Worm (Caenorhabditis elegans): ENCODE results near the gene Y79H2A.3.

Y79H2A.3 gene

DNA sequence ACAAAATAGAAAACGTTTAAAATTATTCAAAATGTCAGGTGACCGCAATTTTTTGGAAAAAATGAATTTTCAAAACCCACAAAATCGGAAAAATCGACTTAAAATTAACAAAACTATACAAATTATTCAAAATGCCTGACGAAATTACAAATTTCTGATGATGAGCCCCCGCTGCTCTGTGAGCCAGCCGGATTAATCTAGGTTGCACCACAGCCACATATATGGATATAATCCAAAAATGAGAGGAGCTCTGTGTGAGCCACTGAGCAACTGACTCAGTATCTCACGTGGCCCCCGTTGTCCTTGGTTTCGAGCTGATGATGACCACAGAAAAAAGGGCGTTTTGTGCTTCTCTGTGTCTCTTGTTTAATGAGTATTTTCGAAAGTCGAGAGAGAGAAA, 67.0 kb downstream of the Y79H2A.3 start:
- TF ChIP-seq ztf-11 (tag; optimal IDR thresholded peaks at IDR 0.05) (no peak), M03D4.4 (tag; optimal IDR thresholded peaks at IDR 0.05) (no peak), elt-1 (tag; optimal IDR thresholded peaks at IDR 0.05; ENCODE audit: borderline replicate concordance, insufficient read depth) (no peak), nhr-12 (tag; optimal IDR thresholded peaks at IDR 0.05) (no peak), unc-62 (GFP tag; optimal IDR thresholded peaks at IDR 0.05) (no peak), snpc-4 (tag; optimal IDR thresholded peaks at IDR 0.05) (no peak), cnd-1 (tag; optimal IDR thresholded peaks at IDR 0.05) (no peak)

DNA sequence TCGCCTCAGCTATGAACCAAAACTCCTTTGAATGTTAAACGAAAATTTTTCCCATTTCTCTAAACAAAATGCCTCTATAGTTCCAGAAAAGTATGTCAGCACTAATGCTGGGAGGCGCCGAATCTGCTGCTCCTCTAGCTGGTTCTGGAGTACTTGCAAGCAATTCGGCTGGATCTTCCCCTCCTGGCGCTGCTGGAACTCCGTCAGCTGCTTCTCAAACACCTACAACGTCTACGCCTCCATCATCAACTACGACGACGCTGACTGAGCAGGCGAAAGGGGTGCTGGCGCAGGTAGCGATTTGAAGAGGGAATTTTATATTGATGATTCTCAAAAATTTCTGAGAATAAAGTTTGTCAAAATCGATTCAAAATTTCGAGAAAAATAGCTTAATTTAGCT, 69.6 kb downstream of the Y79H2A.3 start:
- TF ChIP-seq sptf-1 (tag; optimal IDR thresholded peaks at IDR 0.05): no peak
- no peak for TF ChIP-seq blmp-1 (tag; optimal IDR thresholded peaks at IDR 0.05)
- TF ChIP-seq nhr-12 (tag; optimal IDR thresholded peaks at IDR 0.05): no peak
- no peak for TF ChIP-seq ztf-11 (tag; optimal IDR thresholded peaks at IDR 0.05)
- TF ChIP-seq unc-120 (tag; optimal IDR thresholded peaks at IDR 0.05; ENCODE audit: poor library complexity, severe bottlenecking): no peak
- TF ChIP-seq ces-1 (GFP tag; optimal IDR thresholded peaks at IDR 0.05): no peak
- no peak for TF ChIP-seq mep-1 (tag; optimal IDR thresholded peaks at IDR 0.05)
- TF ChIP-seq lsy-2 (tag; optimal IDR thresholded peaks at IDR 0.05): no peak
- no peak for TF ChIP-seq lin-13 (tag; optimal IDR thresholded peaks at IDR 0.05)
- TF ChIP-seq bed-3 (GFP tag; optimal IDR thresholded peaks at IDR 0.05): no peak
- TF ChIP-seq cnd-1 (tag; optimal IDR thresholded peaks at IDR 0.05): no peak
- TF ChIP-seq elt-3 (tag; optimal IDR thresholded peaks at IDR 0.05): no peak
- no peak for TF ChIP-seq unc-62 (GFP tag; optimal IDR thresholded peaks at IDR 0.05)
- no peak for TF ChIP-seq flh-1 (GFP tag; optimal IDR thresholded peaks at IDR 0.05)
- no peak for TF ChIP-seq snpc-4 (tag; optimal IDR thresholded peaks at IDR 0.05)
- TF ChIP-seq hlh-1 (tag; optimal IDR thresholded peaks at IDR 0.05): no peak
- no peak for TF ChIP-seq mls-2 (tag; optimal IDR thresholded peaks at IDR 0.05)
- TF ChIP-seq sem-2 (GFP tag; optimal IDR thresholded peaks at IDR 0.05): no peak

DNA sequence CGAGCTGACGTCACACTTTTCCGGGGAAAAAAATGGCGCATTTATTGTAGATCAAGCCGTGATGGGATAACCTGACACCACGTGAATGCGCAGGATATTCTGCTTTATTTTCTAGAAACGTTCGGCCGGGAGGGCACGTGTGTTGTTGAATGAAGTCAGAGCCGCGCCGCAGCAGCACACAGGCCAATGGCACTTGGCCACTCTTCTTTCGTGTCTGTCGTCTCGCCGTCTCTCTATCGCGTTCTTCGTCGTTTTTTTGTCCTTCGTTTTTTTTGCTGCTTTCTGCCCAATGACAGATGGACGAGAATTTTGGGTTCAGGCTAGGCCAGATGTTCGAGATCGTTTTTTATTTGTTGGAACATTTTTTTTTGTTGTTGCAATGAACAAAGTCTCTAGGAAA, 70.6 kb downstream of the Y79H2A.3 start:
- TF ChIP-seq lin-32 (GFP tag; optimal IDR thresholded peaks at IDR 0.05) (peak; percentile 39), blmp-1 (tag; optimal IDR thresholded peaks at IDR 0.05) (no peak)

Data from whole organism, mixed stage, embryonic.